Worm (Caenorhabditis elegans) whole organism, young adult: Measurements from ENCODE around the gene T25B9.5.
"Not testable (repeated sequence)": the region's sequence is repeated elsewhere in the genome, so short reads cannot be mapped to it uniquely, and the experiment has no call there.

Experiments
- B0035.1 ChIP-seq: sonication (generic microtip); optimal IDR thresholded peaks from 2 replicates; lab custom pipeline; 2016; ENCODE audit warnings: missing genetic modification characterization, mild to moderate bottlenecking, missing compliant biosample characterization, missing genotype, missing genetic modification reagents
- C06A6.2 ChIP-seq: fragments of 200-800 bp; sonication (Bioruptor generic); conservative IDR thresholded peaks from 2 replicates; pipeline ENCODE4 v1.3.6; 2022; ENCODE audit warnings: missing genetic modification characterization, missing compliant biosample characterization
- F10E7.11 ChIP-seq: sonication (generic microtip); optimal IDR thresholded peaks from 2 replicates; lab custom pipeline; 2017; ENCODE audit warnings: mild to moderate bottlenecking, missing genetic modification characterization, moderate library complexity, missing compliant biosample characterization
- F49E8.2 ChIP-seq: sonication (generic microtip); optimal IDR thresholded peaks from 3 replicates; lab custom pipeline; 2017; ENCODE audit warnings: missing genetic modification characterization, mild to moderate bottlenecking, missing compliant biosample characterization, antibody characterized with exemption, moderate library complexity; ENCODE audit not compliant: insufficient read depth
- F52B5.7 ChIP-seq: sonication (generic microtip); optimal IDR thresholded peaks from 2 replicates; lab custom pipeline; 2016; ENCODE audit warnings: mild to moderate bottlenecking, missing genetic modification characterization, missing compliant biosample characterization
- F57A8.1 ChIP-seq: fragments of 200-800 bp; sonication (Bioruptor generic); optimal IDR thresholded peaks from 2 replicates; lab custom pipeline; 2018; ENCODE audit warnings: mild to moderate bottlenecking, missing genetic modification characterization, moderate library complexity, missing compliant biosample characterization
- T07F8.4 ChIP-seq: sonication (generic microtip); optimal IDR thresholded peaks from 2 replicates; lab custom pipeline; 2016; ENCODE audit warnings: mild to moderate bottlenecking, missing genetic modification characterization, moderate library complexity, missing compliant biosample characterization
- Y79H2A.3 ChIP-seq: fragments of 200-800 bp; sonication (Bioruptor generic); conservative IDR thresholded peaks from 2 replicates; pipeline ENCODE4 v1.3.6; 2022; ENCODE audit warnings: missing genetic modification reagents, missing genetic modification characterization, missing compliant biosample characterization
- akir-1 ChIP-seq: fragments of 200-800 bp; sonication (Bioruptor generic); optimal IDR thresholded peaks from 2 replicates; lab custom pipeline; 2018; ENCODE audit warnings: mild to moderate bottlenecking, missing genetic modification characterization, moderate library complexity, missing compliant biosample characterization
- attf-5 ChIP-seq: fragments of 200-800 bp; sonication (Bioruptor generic); optimal IDR thresholded peaks from 2 replicates; lab custom pipeline; 2018; ENCODE audit warnings: mild to moderate bottlenecking, missing genetic modification characterization, missing compliant biosample characterization
- attf-6 ChIP-seq: fragments of 200-800 bp; sonication (Bioruptor generic); IDR thresholded peaks from 2 replicates; pipeline ENCODE4 v1.3.6; 2022; ENCODE audit warnings: missing genetic modification reagents, missing genetic modification characterization, missing compliant biosample characterization
- ceh-40 ChIP-seq: fragments of 200-800 bp; sonication (Bioruptor generic); IDR thresholded peaks from 2 replicates; pipeline ENCODE4 v1.3.6; 2022; ENCODE audit warnings: missing genetic modification characterization, missing compliant biosample characterization
- ceh-58 ChIP-seq: fragments of 200-800 bp; sonication (Bioruptor generic); IDR thresholded peaks from 2 replicates; pipeline ENCODE4 v1.3.6; 2022; ENCODE audit warnings: missing genetic modification characterization, missing compliant biosample characterization
- die-1 ChIP-seq: sonication (generic microtip); optimal IDR thresholded peaks from 2 replicates; lab custom pipeline; 2016; ENCODE audit warnings: missing genotype, mild to moderate bottlenecking, missing genetic modification characterization, missing compliant biosample characterization
- efl-1 ChIP-seq: fragments of 150-350 bp; optimal IDR thresholded peaks from 2 replicates; lab custom pipeline; 2014; ENCODE audit warnings: missing biosample characterization, missing genetic modification reagents, missing genetic modification characterization
- egrh-3 ChIP-seq: fragments of 200-800 bp; sonication (Bioruptor generic); IDR thresholded peaks from 2 replicates; pipeline ENCODE4 v1.3.6; 2022; ENCODE audit warnings: missing genetic modification reagents, missing genetic modification characterization, missing compliant biosample characterization
- hmg-1.2 ChIP-seq: fragments of 200-800 bp; sonication (Bioruptor generic); IDR thresholded peaks from 2 replicates; pipeline ENCODE4 v1.3.6; 2022; ENCODE audit warnings: missing genetic modification reagents, missing genetic modification characterization, missing compliant biosample characterization
- hmg-20 ChIP-seq: fragments of 200-800 bp; sonication (Bioruptor generic); IDR thresholded peaks from 2 replicates; pipeline ENCODE4 v1.3.6; 2022; ENCODE audit warnings: missing genetic modification reagents, missing genetic modification characterization, missing compliant biosample characterization
- hsf-1 ChIP-seq: fragments of 200-800 bp; sonication (Bioruptor generic); IDR thresholded peaks from 2 replicates; pipeline ENCODE4 v1.3.6; 2022; ENCODE audit warnings: missing genetic modification reagents, missing genetic modification characterization, missing compliant biosample characterization
- lin-26 ChIP-seq: fragments of 200-800 bp; sonication (Bioruptor generic); IDR thresholded peaks from 2 replicates; pipeline ENCODE4 v1.3.6; 2022; ENCODE audit warnings: missing genetic modification reagents, missing genetic modification characterization, missing compliant biosample characterization
- lir-1 ChIP-seq: fragments of 200-800 bp; sonication (Bioruptor generic); conservative IDR thresholded peaks from 2 replicates; pipeline ENCODE4 v1.3.6; 2022; ENCODE audit warnings: missing genetic modification reagents, missing genetic modification characterization, missing compliant biosample characterization
- lsy-27 ChIP-seq: sonication (generic microtip); optimal IDR thresholded peaks from 2 replicates; lab custom pipeline; 2017; ENCODE audit warnings: missing genetic modification characterization, mild to moderate bottlenecking, missing compliant biosample characterization, antibody characterized with exemption, missing genotype, borderline replicate concordance; ENCODE audit not compliant: insufficient read depth
- madf-10 ChIP-seq: sonication (generic microtip); optimal IDR thresholded peaks from 2 replicates; lab custom pipeline; 2016; ENCODE audit warnings: mild to moderate bottlenecking, missing genetic modification characterization, missing compliant biosample characterization
- madf-3 ChIP-seq: fragments of 200-800 bp; sonication (Bioruptor generic); IDR thresholded peaks from 2 replicates; pipeline ENCODE4 v1.3.6; 2022; ENCODE audit warnings: missing genetic modification reagents, missing genetic modification characterization, missing compliant biosample characterization
- madf-8 ChIP-seq: fragments of 200-800 bp; sonication (Bioruptor generic); conservative IDR thresholded peaks from 2 replicates; pipeline ENCODE4 v1.3.6; 2022; ENCODE audit warnings: missing genetic modification reagents, missing genetic modification characterization, missing compliant biosample characterization
- mcd-1 ChIP-seq: fragments of 200-800 bp; sonication (Bioruptor generic); IDR thresholded peaks from 2 replicates; pipeline ENCODE4 v1.3.6; 2022; ENCODE audit warnings: missing genetic modification reagents, missing genetic modification characterization, missing compliant biosample characterization
- nfya-2 ChIP-seq: fragments of 200-800 bp; sonication (Bioruptor generic); IDR thresholded peaks from 2 replicates; pipeline ENCODE4 v1.3.6; 2022; ENCODE audit warnings: missing genetic modification reagents, missing genetic modification characterization, missing compliant biosample characterization
- pbrm-1 ChIP-seq: fragments of 200-800 bp; sonication (Bioruptor generic); IDR thresholded peaks from 2 replicates; pipeline ENCODE4 v1.3.6; 2022; ENCODE audit warnings: missing genetic modification reagents, missing genetic modification characterization, missing compliant biosample characterization
- pha-4 ChIP-seq: fragments of 150-350 bp; sonication (generic microtip); optimal IDR thresholded peaks from 2 replicates; lab custom pipeline; 2014; ENCODE audit warnings: missing biosample characterization, missing genetic modification reagents, missing genetic modification characterization
- rec-8 ChIP-seq, 2 experiments: sonication (generic microtip); optimal IDR thresholded peaks; 2 replicates each; lab custom pipeline; 2016; ENCODE audit warnings: mild to moderate bottlenecking in 2 of 2, missing genetic modification characterization in 2 of 2, missing genetic modification reagents in 2 of 2, missing genotype in 2 of 2, missing biosample characterization in 1 of 2, missing compliant biosample characterization in 1 of 2, moderate library complexity in 1 of 2
- repo-1 ChIP-seq: sonication (generic microtip); optimal IDR thresholded peaks from 2 replicates; lab custom pipeline; 2017; ENCODE audit warnings: mild to moderate bottlenecking, missing genetic modification characterization, missing compliant biosample characterization
- sdz-38 ChIP-seq: sonication (generic microtip); optimal IDR thresholded peaks from 2 replicates; lab custom pipeline; 2016; ENCODE audit warnings: missing genotype, missing genetic modification characterization, missing compliant biosample characterization
- ztf-18 ChIP-seq: sonication (generic microtip); optimal IDR thresholded peaks from 2 replicates; lab custom pipeline; 2016; ENCODE audit warnings: missing genotype, mild to moderate bottlenecking, missing genetic modification characterization, missing compliant biosample characterization
- ztf-28 ChIP-seq: fragments of 200-800 bp; sonication (Bioruptor generic); IDR thresholded peaks from 2 replicates; pipeline ENCODE4 v1.3.6; 2022; ENCODE audit warnings: missing genetic modification reagents, missing genetic modification characterization, missing compliant biosample characterization

Gene T25B9.5

ce11 chrIV:10751740-10752139 lies 2.8 kb downstream of the T25B9.5 start, which contains the start of gene T25B9.2:
TSS of gene T25B9.2 (minus strand) at chrIV:10751840.
- not testable (repeated sequence) for TF ChIP-seq repo-1; efl-1; madf-3 (GFP tag; lab: Robert Waterston, UW)
- TF ChIP-seq, all 124 proteins: peak for 0; not testable (repeated sequence) for 124

ce11 chrIV:10750041-10750440 lies 4.5 kb downstream of the T25B9.5 start, which contains the start of gene T25B9.1:
TSS of gene T25B9.1 (minus strand) at chrIV:10750141.
- TF ChIP-seq lsy-27 (tag; lab: Kevin White, UChicago): no peak
- no peak for TF ChIP-seq attf-6 (GFP tag; lab: Robert Waterston, UW)
- TF ChIP-seq lin-26: no peak
- TF ChIP-seq nfya-2: no peak
- TF ChIP-seq pbrm-1 (GFP tag; lab: Robert Waterston, UW): no peak
- TF ChIP-seq lir-1: no peak
- no peak for TF ChIP-seq hsf-1
- TF ChIP-seq C06A6.2 (GFP tag; lab: Robert Waterston, UW): no peak
- TF ChIP-seq mcd-1 (GFP tag; lab: Robert Waterston, UW): no peak
- no peak for TF ChIP-seq T07F8.4 (tag; lab: Kevin White, UChicago)
- no peak for TF ChIP-seq attf-5 (GFP tag; lab: Kevin White, UChicago)
- TF ChIP-seq, all 124 proteins: peak for 0

ce11 chrIV:10745332-10745731 lies 9.3 kb downstream of the T25B9.5 start:
- no peak for TF ChIP-seq ceh-40

ce11 chrIV:10744475-10744874 lies 10.1 kb downstream of the T25B9.5 start, which contains the start of gene T25B9.3:
TSS of gene T25B9.3 (plus strand) at chrIV:10744775.
- TF ChIP-seq madf-8 (GFP tag; lab: Robert Waterston, UW) (no peak), ztf-28 (GFP tag; lab: Robert Waterston, UW) (no peak), mcd-1 (GFP tag; lab: Robert Waterston, UW) (no peak), F52B5.7 (tag; lab: Kevin White, UChicago) (no peak), die-1 (tag; lab: Kevin White, UChicago) (no peak), madf-10 (tag; lab: Kevin White, UChicago) (no peak), rec-8 (tag; optimal IDR thresholded peaks at IDR 0.05; lab: Kevin White, UChicago) (no peak), B0035.1 (tag; lab: Kevin White, UChicago) (no peak), hmg-1.2 (GFP tag; lab: Robert Waterston, UW) (no peak), sdz-38 (tag; lab: Kevin White, UChicago) (no peak), egrh-3 (GFP tag; lab: Robert Waterston, UW) (no peak), hmg-20 (GFP tag; lab: Robert Waterston, UW) (no peak), F49E8.2 (tag; lab: Kevin White, UChicago) (no peak), pha-4 (tag; lab: Kevin White, UChicago) (no peak), F10E7.11 (no peak), akir-1 (GFP tag; lab: Kevin White, UChicago) (no peak), ceh-58 (GFP tag; lab: Robert Waterston, UW) (no peak), F57A8.1 (no peak), ztf-18 (tag; lab: Kevin White, UChicago) (no peak), Y79H2A.3 (GFP tag; lab: Robert Waterston, UW) (no peak)
- TF ChIP-seq, all 124 proteins: peak for 0
